Worm (Caenorhabditis elegans) whole organism, L3 larva: ENCODE results near the gene F26D2.16.

Experiments
- R02D3.7 ChIP-seq: fragments of 150-350 bp; optimal IDR thresholded peaks from 2 replicates; lab custom pipeline; 2014; ENCODE audit warnings: missing biosample characterization, missing genetic modification characterization
- ZK546.5 ChIP-seq: sonication (generic microtip); optimal IDR thresholded peaks from 2 replicates; lab custom pipeline; 2017; ENCODE audit warnings: missing biosample characterization, missing genetic modification characterization
- aly-2 ChIP-seq: fragments of 150-350 bp; optimal IDR thresholded peaks from 2 replicates; lab custom pipeline; 2014; ENCODE audit warnings: missing biosample characterization, missing genetic modification characterization
- ama-1 ChIP-seq: fragments of 150-350 bp; optimal IDR thresholded peaks from 2 replicates; lab custom pipeline; 2018
- ceh-16 ChIP-seq: sonication (generic microtip); optimal IDR thresholded peaks from 2 replicates; lab custom pipeline; 2017; ENCODE audit warnings: missing biosample characterization, missing genetic modification characterization
- ceh-28 ChIP-seq: fragments of 150-350 bp; optimal IDR thresholded peaks from 2 replicates; lab custom pipeline; 2014; ENCODE audit warnings: missing biosample characterization, missing genetic modification reagents, missing genetic modification characterization
- daf-12 ChIP-seq: fragments of 150-350 bp; optimal IDR thresholded peaks from 2 replicates; lab custom pipeline; 2014; ENCODE audit warnings: missing biosample characterization, missing genetic modification reagents, missing genetic modification characterization
- elt-1 ChIP-seq: fragments of 150-350 bp; optimal IDR thresholded peaks from 2 replicates; lab custom pipeline; 2014; ENCODE audit warnings: missing biosample characterization, missing genetic modification characterization
- eor-1 ChIP-seq, 2 experiments: fragments of 150-350 bp; optimal IDR thresholded peaks; 2 replicates each; lab custom pipeline; 2014 to 2018; ENCODE audit warnings: missing biosample characterization in 2 of 2, missing genetic modification characterization in 2 of 2
- fkh-10 ChIP-seq: sonication (generic microtip); optimal IDR thresholded peaks from 2 replicates; lab custom pipeline; 2017; ENCODE audit warnings: missing biosample characterization, missing genetic modification reagents, missing genetic modification characterization
- fkh-2 ChIP-seq: fragments of 150-350 bp; optimal IDR thresholded peaks from 2 replicates; lab custom pipeline; 2014; ENCODE audit warnings: missing biosample characterization, missing genetic modification reagents, missing genetic modification characterization
- fos-1 ChIP-seq: fragments of 150-350 bp; optimal IDR thresholded peaks from 2 replicates; lab custom pipeline; 2014; ENCODE audit warnings: missing biosample characterization, missing genetic modification characterization
- hmg-11 ChIP-seq: sonication (generic microtip); optimal IDR thresholded peaks from 2 replicates; lab custom pipeline; 2016; ENCODE audit warnings: missing genetic modification characterization, missing compliant biosample characterization
- lin-15B ChIP-seq: fragments of 150-350 bp; optimal IDR thresholded peaks from 2 replicates; lab custom pipeline; 2014; ENCODE audit warnings: missing biosample characterization, missing genetic modification characterization
- lin-39 ChIP-seq: fragments of 150-350 bp; optimal IDR thresholded peaks from 2 replicates; lab custom pipeline; 2018; ENCODE audit warnings: missing biosample characterization, missing genetic modification reagents, missing genetic modification characterization
- mdl-1 ChIP-seq: fragments of 150-350 bp; optimal IDR thresholded peaks from 2 replicates; lab custom pipeline; 2014; ENCODE audit warnings: missing biosample characterization, missing genetic modification characterization
- mml-1 ChIP-seq: fragments of 150-350 bp; sonication (generic microtip); optimal IDR thresholded peaks from 3 replicates; lab custom pipeline; 2014; ENCODE audit warnings: missing biosample characterization, missing genetic modification characterization
- nfya-1 ChIP-seq: sonication (generic microtip); optimal IDR thresholded peaks from 2 replicates; lab custom pipeline; 2017; ENCODE audit warnings: missing genetic modification characterization, mild to moderate bottlenecking, missing compliant biosample characterization, antibody characterized with exemption, moderate library complexity; ENCODE audit not compliant: insufficient read depth
- nhr-11 ChIP-seq: fragments of 150-350 bp; optimal IDR thresholded peaks from 2 replicates; lab custom pipeline; 2014; ENCODE audit warnings: missing biosample characterization, missing genetic modification characterization
- nhr-12 ChIP-seq: fragments of 150-350 bp; optimal IDR thresholded peaks from 2 replicates; lab custom pipeline; 2014; ENCODE audit warnings: missing biosample characterization, missing genetic modification characterization
- nhr-23 ChIP-seq: fragments of 150-350 bp; optimal IDR thresholded peaks from 2 replicates; lab custom pipeline; 2014; ENCODE audit warnings: missing biosample characterization, missing genetic modification reagents, missing genetic modification characterization
- nhr-237 ChIP-seq: fragments of 150-350 bp; optimal IDR thresholded peaks from 2 replicates; lab custom pipeline; 2014; ENCODE audit warnings: missing biosample characterization, missing genetic modification characterization
- nhr-25 ChIP-seq: sonication (generic microtip); optimal IDR thresholded peaks from 2 replicates; lab custom pipeline; 2017; ENCODE audit warnings: missing biosample characterization, missing genetic modification characterization
- nhr-28 ChIP-seq: fragments of 150-350 bp; optimal IDR thresholded peaks from 2 replicates; lab custom pipeline; 2014; ENCODE audit warnings: missing biosample characterization, missing genetic modification characterization
- nhr-43 ChIP-seq: sonication (generic microtip); optimal IDR thresholded peaks from 2 replicates; lab custom pipeline; 2016; ENCODE audit warnings: mild to moderate bottlenecking, missing genetic modification characterization, missing compliant biosample characterization; ENCODE audit not compliant: poor library complexity, severe bottlenecking
- nhr-67 ChIP-seq: fragments of 150-350 bp; optimal IDR thresholded peaks from 2 replicates; lab custom pipeline; 2014; ENCODE audit warnings: missing biosample characterization, missing genetic modification characterization
- nhr-76 ChIP-seq: fragments of 150-350 bp; sonication (generic microtip); optimal IDR thresholded peaks from 5 replicates; lab custom pipeline; 2014; ENCODE audit warnings: missing biosample characterization, missing genetic modification characterization
- nhr-77 ChIP-seq: fragments of 150-350 bp; optimal IDR thresholded peaks from 2 replicates; lab custom pipeline; 2014; ENCODE audit warnings: missing biosample characterization, missing genetic modification characterization
- skn-1 ChIP-seq: fragments of 150-350 bp; optimal IDR thresholded peaks from 2 replicates; lab custom pipeline; 2014; ENCODE audit warnings: missing biosample characterization, missing genetic modification characterization
- tbx-2 ChIP-seq: sonication (generic microtip); optimal IDR thresholded peaks from 2 replicates; lab custom pipeline; 2016; ENCODE audit warnings: mild to moderate bottlenecking, missing genetic modification characterization, missing compliant biosample characterization
- unc-39 ChIP-seq: sonication (generic microtip); optimal IDR thresholded peaks from 4 replicates; lab custom pipeline; 2017; ENCODE audit warnings: missing biosample characterization, missing genetic modification characterization
- ztf-11 ChIP-seq: fragments of 150-350 bp; optimal IDR thresholded peaks from 2 replicates; lab custom pipeline; 2014; ENCODE audit warnings: missing biosample characterization, missing genetic modification characterization
- ztf-4 ChIP-seq: fragments of 150-350 bp; optimal IDR thresholded peaks from 2 replicates; lab custom pipeline; 2014; ENCODE audit warnings: missing biosample characterization, missing genetic modification characterization

Gene F26D2.16

DNA sequence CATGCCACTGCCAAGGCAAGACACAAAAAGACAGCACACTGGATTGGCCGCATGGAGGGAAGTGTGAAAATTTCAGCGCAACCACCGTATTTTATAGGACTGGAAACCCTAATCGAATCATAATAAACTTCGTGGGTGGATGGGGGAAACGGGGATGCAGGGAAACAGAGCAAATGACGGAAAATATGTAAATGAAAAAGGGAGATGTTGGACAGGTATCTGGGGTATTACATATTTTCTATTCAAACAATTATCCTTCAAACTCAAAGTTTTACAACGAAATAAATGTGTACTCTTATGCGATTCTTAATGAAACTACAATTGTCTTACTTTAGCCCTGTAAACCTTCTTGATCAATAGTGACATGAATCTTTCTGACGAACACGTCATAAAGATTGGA lies at the start of gene F26D2.16:
Gene F26D2.16 (minus strand): TSS at position 101 of the 400 bp plus-strand sequence.
- no peak for TF ChIP-seq nhr-28 (tag; lab: Kevin White, UChicago)
- no peak for TF ChIP-seq nhr-77
- TF ChIP-seq daf-12 (tag; lab: Kevin White, UChicago) = no peak
- no peak for TF ChIP-seq nhr-43 (tag; lab: Kevin White, UChicago)
- TF ChIP-seq skn-1 (tag; lab: Kevin White, UChicago) = no peak

DNA sequence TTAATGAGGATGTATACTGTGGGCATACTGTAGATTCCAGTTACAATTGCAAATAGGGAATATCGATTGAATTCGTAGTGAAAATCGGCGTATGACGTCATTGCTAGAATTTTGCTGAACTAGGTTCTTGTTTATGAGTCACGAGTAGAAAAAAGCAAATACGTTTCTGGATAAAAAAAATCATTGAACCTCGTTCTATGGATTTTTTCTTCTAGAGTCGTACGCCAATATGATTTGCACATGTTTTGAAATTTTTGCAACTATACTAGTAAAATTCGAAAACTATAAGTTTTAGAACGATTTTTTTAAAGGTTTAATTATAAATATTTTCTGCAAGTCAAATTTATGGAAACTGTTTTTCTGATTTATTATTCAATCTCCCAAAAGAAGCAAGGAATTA lies 48.2 kb upstream of the F26D2.16 start, which contains the start of gene sru-44:
Gene sru-44 (minus strand): TSS at position 101 of the 400 bp plus-strand sequence.
- TF ChIP-seq mml-1 (tag; lab: Kevin White, UChicago) (no peak), unc-39 (tag; lab: Kevin White, UChicago) (no peak), daf-12 (tag; lab: Kevin White, UChicago) (no peak), lin-39 (tag; lab: Kevin White, UChicago) (no peak), tbx-2 (tag; lab: Kevin White, UChicago) (no peak), nhr-12 (no peak), nhr-23 (tag; lab: Kevin White, UChicago) (no peak), nhr-11 (no peak), nhr-76 (tag; lab: Kevin White, UChicago) (no peak)

DNA sequence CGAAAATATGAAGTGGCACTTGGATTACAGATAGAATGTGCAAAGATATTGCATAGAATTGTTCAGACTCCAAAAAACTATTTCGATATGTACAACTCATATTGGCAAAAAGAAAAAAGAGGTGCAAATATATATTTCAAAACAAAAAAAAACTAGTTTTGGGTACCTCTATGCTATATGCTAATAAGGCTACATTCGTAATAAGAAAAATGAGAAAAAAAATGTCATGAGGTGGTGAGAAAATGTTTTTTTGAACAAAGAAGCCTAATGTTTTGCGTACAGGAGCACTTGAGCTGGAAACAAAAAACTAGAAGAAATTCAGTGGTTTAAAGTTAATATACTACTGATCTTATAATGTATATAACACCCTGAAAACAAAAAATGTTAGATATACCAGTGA lies 41.2 kb upstream of the F26D2.16 start, which contains the start of gene srh-142:
Gene srh-142 (minus strand): TSS at position 101 of the 400 bp plus-strand sequence.
- TF ChIP-seq elt-1 (tag; lab: Kevin White, UChicago) = no peak
- TF ChIP-seq nfya-1 = no peak
- no peak for TF ChIP-seq ztf-4 (tag; lab: Kevin White, UChicago)
- no peak for TF ChIP-seq nhr-12
- no peak for TF ChIP-seq lin-15B (tag; lab: Kevin White, UChicago)
- no peak for TF ChIP-seq nhr-77
- TF ChIP-seq nhr-67 (tag; lab: Kevin White, UChicago) = no peak
- TF ChIP-seq fkh-2 (tag; lab: Kevin White, UChicago) = no peak
- TF ChIP-seq nhr-28 (tag; lab: Kevin White, UChicago) = no peak
- TF ChIP-seq fos-1 (tag; lab: Kevin White, UChicago) = no peak
- no peak for TF ChIP-seq ZK546.5 (tag; lab: Kevin White, UChicago)

DNA sequence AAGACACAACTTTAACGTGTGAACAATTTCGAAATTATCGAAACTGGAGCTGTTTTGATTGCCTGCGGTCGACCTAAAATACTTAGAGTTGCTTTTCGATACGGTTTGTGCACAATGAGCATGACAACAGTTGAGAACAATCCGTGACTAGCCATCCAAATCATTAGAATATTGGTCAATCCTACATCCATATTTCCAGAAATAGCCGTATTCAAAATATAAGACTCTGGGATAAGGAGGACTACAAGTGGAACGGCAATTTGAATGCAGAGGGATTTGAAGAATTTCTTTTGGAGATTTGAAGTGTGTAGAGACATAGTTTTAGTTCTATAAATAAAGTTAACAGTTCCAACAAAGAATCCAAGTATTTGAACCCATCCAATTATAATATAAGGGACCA lies 39.7 kb upstream of the F26D2.16 start:
- no peak for TF ChIP-seq fkh-2 (tag; lab: Kevin White, UChicago)
- no peak for TF ChIP-seq mdl-1 (tag; lab: Kevin White, UChicago)
- TF ChIP-seq nhr-25 (tag; lab: Kevin White, UChicago) = no peak
- no peak for TF ChIP-seq nhr-237 (tag; lab: Kevin White, UChicago)
- no peak for TF ChIP-seq fkh-10 (GFP tag; lab: Kevin White, UChicago)
- TF ChIP-seq lin-15B (tag; lab: Kevin White, UChicago) = no peak
- TF ChIP-seq tbx-2 (tag; lab: Kevin White, UChicago) = no peak
- no peak for TF ChIP-seq aly-2
- no peak for TF ChIP-seq nhr-77
- TF ChIP-seq eor-1 (tag; optimal IDR thresholded peaks at IDR 0.05; lab: Kevin White, UChicago) = no peak
- TF ChIP-seq ceh-16 (tag; lab: Kevin White, UChicago) = no peak
- no peak for TF ChIP-seq ZK546.5 (tag; lab: Kevin White, UChicago)

DNA sequence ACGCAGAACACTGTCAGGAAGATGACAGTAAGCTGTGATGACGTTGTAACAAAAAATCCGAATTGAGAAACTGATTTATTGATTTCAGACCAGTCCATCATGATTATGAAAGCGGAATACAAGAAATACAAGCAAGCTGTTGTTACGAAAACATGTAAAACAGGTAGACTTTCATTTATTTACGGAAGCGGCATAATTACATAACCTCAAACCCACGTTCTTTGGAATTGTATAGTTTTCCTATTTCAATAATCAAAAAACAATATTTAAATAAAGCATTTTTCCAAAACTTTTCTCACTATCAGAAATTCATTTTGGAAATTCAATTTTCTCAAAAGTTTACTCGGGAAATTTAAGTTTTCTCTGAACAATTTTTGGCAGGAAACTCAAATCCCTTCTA lies 39.0 kb upstream of the F26D2.16 start, which contains the start of gene str-15:
Gene str-15 (minus strand): TSS at position 101 of the 400 bp plus-strand sequence.
- TF ChIP-seq fkh-10 (GFP tag; lab: Kevin White, UChicago) = no peak
- TF ChIP-seq ceh-28 = no peak
- no peak for TF ChIP-seq eor-1 (tag; optimal IDR thresholded peaks at IDR 0.05; lab: Kevin White, UChicago)
- TF ChIP-seq R02D3.7 (tag; lab: Kevin White, UChicago) = no peak
- no peak for TF ChIP-seq nhr-23 (tag; lab: Kevin White, UChicago)
- TF ChIP-seq elt-1 (tag; lab: Kevin White, UChicago) = no peak
- no peak for TF ChIP-seq nhr-12
- TF ChIP-seq nhr-11 = no peak
- no peak for TF ChIP-seq hmg-11 (tag; lab: Kevin White, UChicago)
- no peak for TF ChIP-seq nhr-67 (tag; lab: Kevin White, UChicago)
- TF ChIP-seq ZK546.5 (tag; lab: Kevin White, UChicago) = no peak
- TF ChIP-seq unc-39 (tag; lab: Kevin White, UChicago) = no peak
- no peak for TF ChIP-seq tbx-2 (tag; lab: Kevin White, UChicago)
- no peak for TF ChIP-seq skn-1 (tag; lab: Kevin White, UChicago)
- no peak for TF ChIP-seq lin-39 (tag; lab: Kevin White, UChicago)
- TF ChIP-seq ama-1 (lab: Kevin White, UChicago) = no peak
- TF ChIP-seq nhr-43 (tag; lab: Kevin White, UChicago) = no peak
- TF ChIP-seq ztf-11 (tag; lab: Kevin White, UChicago) = no peak
